Worm (Caenorhabditis elegans) whole organism, L1 larva: ENCODE data around the gene vps-11.

ENCODE experiments used
- C04F5.9 ChIP-seq: sonication (generic microtip); optimal IDR thresholded peaks from 2 replicates; lab custom pipeline; 2016; ENCODE audit warnings: missing genetic modification characterization, missing compliant biosample characterization
- C16A3.4 ChIP-seq: fragments of 150-350 bp; optimal IDR thresholded peaks from 2 replicates; lab custom pipeline; 2014; ENCODE audit warnings: missing biosample characterization, missing genetic modification characterization
- C34B4.2 ChIP-seq: sonication (generic microtip); optimal IDR thresholded peaks from 2 replicates; lab custom pipeline; 2017; ENCODE audit warnings: mild to moderate bottlenecking, missing genetic modification characterization, missing compliant biosample characterization
- F16B12.6 ChIP-seq: fragments of 150-350 bp; optimal IDR thresholded peaks from 2 replicates; lab custom pipeline; 2014; ENCODE audit warnings: missing biosample characterization, missing genetic modification characterization
- alr-1 ChIP-seq: fragments of 200-800 bp; sonication (Bioruptor generic); optimal IDR thresholded peaks from 2 replicates; lab custom pipeline; 2018; ENCODE audit warnings: borderline replicate concordance, mild to moderate bottlenecking, missing genetic modification characterization, missing compliant biosample characterization
- ama-1 ChIP-seq: fragments of 150-350 bp; optimal IDR thresholded peaks from 2 replicates; lab custom pipeline; 2014
- blmp-1 ChIP-seq: fragments of 150-350 bp; optimal IDR thresholded peaks from 2 replicates; lab custom pipeline; 2014; ENCODE audit warnings: missing biosample characterization, missing genetic modification characterization
- ceh-82 ChIP-seq, 3 experiments: fragments of 150-350 bp in 1 of 3; sonication (generic microtip) in 2 of 3; optimal IDR thresholded peaks; 2 replicates each; lab custom pipeline; 2014 to 2017; ENCODE audit warnings: missing biosample characterization in 3 of 3, missing genetic modification characterization in 3 of 3
- ces-1 ChIP-seq: fragments of 150-350 bp; optimal IDR thresholded peaks from 2 replicates; lab custom pipeline; 2014; ENCODE audit warnings: missing biosample characterization, missing genetic modification reagents, missing genetic modification characterization
- dpl-1 ChIP-seq, 3 experiments: fragments of 150-350 bp in 2 of 3; sonication (generic microtip) in 1 of 3; optimal IDR thresholded peaks; 2 replicates each; lab custom pipeline; 2014 to 2017; ENCODE audit warnings: missing biosample characterization in 3 of 3, missing genetic modification characterization in 3 of 3, missing genetic modification reagents in 3 of 3
- dsc-1 ChIP-seq: sonication (generic microtip); optimal IDR thresholded peaks from 2 replicates; lab custom pipeline; 2016; ENCODE audit warnings: mild to moderate bottlenecking, missing genetic modification characterization, missing compliant biosample characterization
- efl-1 ChIP-seq, 4 experiments: fragments of 150-350 bp; optimal IDR thresholded peaks in 3 of 4; peaks in 1 of 4; 1 replicate in 1 of 4; 2 replicates in 3 of 4; lab custom pipeline; 2014; ENCODE audit warnings: missing biosample characterization in 2 of 4, missing genetic modification characterization in 2 of 4, missing genetic modification reagents in 2 of 4
- elt-3 ChIP-seq, 6 experiments: fragments of 150-350 bp in 1 of 6; sonication (generic microtip); optimal IDR thresholded peaks; 2 replicates each; lab custom pipeline; 2017 to 2018; ENCODE audit warnings: missing biosample characterization in 6 of 6, missing genetic modification characterization in 6 of 6, inconsistent platforms in 1 of 6
- fkh-8 ChIP-seq: sonication (generic microtip); optimal IDR thresholded peaks from 2 replicates; lab custom pipeline; 2016; ENCODE audit warnings: mild to moderate bottlenecking, missing genetic modification characterization, missing compliant biosample characterization
- fos-1 ChIP-seq: fragments of 150-350 bp; optimal IDR thresholded peaks from 2 replicates; lab custom pipeline; 2014; ENCODE audit warnings: missing biosample characterization, missing genetic modification characterization
- irx-1 ChIP-seq: sonication (generic microtip); optimal IDR thresholded peaks from 2 replicates; lab custom pipeline; 2016; ENCODE audit warnings: missing genetic modification characterization, missing compliant biosample characterization
- isw-1 ChIP-seq: fragments of 200-800 bp; sonication (Bioruptor generic); IDR thresholded peaks from 2 replicates; pipeline ENCODE4 v1.3.6; 2022; ENCODE audit warnings: missing genetic modification characterization, missing compliant biosample characterization
- jun-1 ChIP-seq: fragments of 150-350 bp; optimal IDR thresholded peaks from 2 replicates; lab custom pipeline; 2014; ENCODE audit warnings: missing biosample characterization, missing genetic modification reagents, missing genetic modification characterization
- lin-14 ChIP-seq: fragments of 200-800 bp; sonication (Bioruptor generic); optimal IDR thresholded peaks from 2 replicates; lab custom pipeline; 2018; ENCODE audit warnings: mild to moderate bottlenecking, missing genetic modification characterization, moderate library complexity, missing compliant biosample characterization
- lin-15B ChIP-seq: fragments of 150-350 bp; sonication (generic microtip); optimal IDR thresholded peaks from 3 replicates; lab custom pipeline; 2014; ENCODE audit warnings: missing biosample characterization, missing genetic modification characterization
- lin-35 ChIP-seq, 2 experiments: fragments of 150-350 bp; optimal IDR thresholded peaks; 2 replicates each; lab custom pipeline; 2014; ENCODE audit warnings: missing biosample characterization in 2 of 2, missing genetic modification characterization in 2 of 2, missing genetic modification reagents in 2 of 2
- lsy-2 ChIP-seq, 2 experiments: fragments of 150-350 bp; optimal IDR thresholded peaks; 2 replicates each; lab custom pipeline; 2014; ENCODE audit warnings: missing biosample characterization in 2 of 2, missing genetic modification characterization in 2 of 2
- mdl-1 ChIP-seq, 2 experiments: fragments of 150-350 bp; optimal IDR thresholded peaks; 2 replicates each; lab custom pipeline; 2014 to 2017; ENCODE audit warnings: missing biosample characterization in 2 of 2, missing genetic modification characterization in 2 of 2, inconsistent platforms in 1 of 2
- mep-1 ChIP-seq: fragments of 150-350 bp; optimal IDR thresholded peaks from 2 replicates; lab custom pipeline; 2014; ENCODE audit warnings: missing biosample characterization, missing genetic modification characterization
- nhr-19 ChIP-seq: fragments of 200-800 bp; sonication (Bioruptor generic); conservative IDR thresholded peaks from 2 replicates; pipeline ENCODE4 v1.3.6; 2022; ENCODE audit warnings: missing genetic modification characterization, missing compliant biosample characterization
- nhr-20 ChIP-seq: sonication (generic microtip); optimal IDR thresholded peaks from 2 replicates; lab custom pipeline; 2016; ENCODE audit warnings: mild to moderate bottlenecking, missing genetic modification characterization, missing compliant biosample characterization
- nhr-47 ChIP-seq: sonication (generic microtip); optimal IDR thresholded peaks from 2 replicates; lab custom pipeline; 2016; ENCODE audit warnings: mild to moderate bottlenecking, missing genetic modification characterization, moderate library complexity, missing compliant biosample characterization
- nhr-71 ChIP-seq: sonication (generic microtip); optimal IDR thresholded peaks from 2 replicates; lab custom pipeline; 2016; ENCODE audit warnings: mild to moderate bottlenecking, missing genetic modification characterization, moderate library complexity, missing compliant biosample characterization
- nhr-76 ChIP-seq: sonication (generic microtip); optimal IDR thresholded peaks from 2 replicates; lab custom pipeline; 2017; ENCODE audit warnings: missing biosample characterization, missing genetic modification characterization
- nhr-85 ChIP-seq: sonication (generic microtip); peaks from one replicate; lab custom pipeline; 2016; ENCODE audit warnings: missing genetic modification characterization, inconsistent platforms, missing compliant biosample characterization
- pax-3 ChIP-seq: fragments of 200-800 bp; sonication (Bioruptor generic); optimal IDR thresholded peaks from 2 replicates; lab custom pipeline; 2018; ENCODE audit warnings: mild to moderate bottlenecking, missing genetic modification characterization, moderate library complexity, missing compliant biosample characterization
- rnt-1 ChIP-seq: sonication (generic microtip); optimal IDR thresholded peaks from 2 replicates; lab custom pipeline; 2016; ENCODE audit warnings: mild to moderate bottlenecking, missing genetic modification characterization, moderate library complexity, missing compliant biosample characterization
- skn-1 ChIP-seq: fragments of 150-350 bp; optimal IDR thresholded peaks from 2 replicates; lab custom pipeline; 2014; ENCODE audit warnings: missing biosample characterization, missing genetic modification characterization
- snu-23 ChIP-seq: sonication (generic microtip); optimal IDR thresholded peaks from 2 replicates; lab custom pipeline; 2016; ENCODE audit warnings: missing genetic modification characterization, missing compliant biosample characterization
- sptf-1 ChIP-seq: fragments of 150-350 bp; optimal IDR thresholded peaks from 2 replicates; lab custom pipeline; 2014; ENCODE audit warnings: missing biosample characterization, missing genetic modification characterization
- tbx-2 ChIP-seq: sonication (generic microtip); optimal IDR thresholded peaks from 2 replicates; lab custom pipeline; 2016; ENCODE audit warnings: missing genetic modification characterization, missing compliant biosample characterization
- unc-130 ChIP-seq: fragments of 150-350 bp; optimal IDR thresholded peaks from 2 replicates; lab custom pipeline; 2017; ENCODE audit warnings: missing biosample characterization, missing genetic modification characterization, inconsistent platforms
- xbp-1 ChIP-seq: sonication (generic microtip); optimal IDR thresholded peaks from 2 replicates; lab custom pipeline; 2016; ENCODE audit warnings: missing genetic modification characterization, missing compliant biosample characterization
- zag-1 ChIP-seq: fragments of 150-350 bp; optimal IDR thresholded peaks from 2 replicates; lab custom pipeline; 2014; ENCODE audit warnings: missing biosample characterization, missing genetic modification characterization
- ztf-11 ChIP-seq, 2 experiments: sonication (generic microtip); optimal IDR thresholded peaks; 2 replicates each; lab custom pipeline; 2016 to 2017; ENCODE audit warnings: missing genetic modification characterization in 2 of 2, missing biosample characterization in 1 of 2, missing compliant biosample characterization in 1 of 2
- ztf-4 ChIP-seq: fragments of 150-350 bp; optimal IDR thresholded peaks from 2 replicates; lab custom pipeline; 2014; ENCODE audit warnings: missing biosample characterization, missing genetic modification characterization

vps-11 gene

DNA sequence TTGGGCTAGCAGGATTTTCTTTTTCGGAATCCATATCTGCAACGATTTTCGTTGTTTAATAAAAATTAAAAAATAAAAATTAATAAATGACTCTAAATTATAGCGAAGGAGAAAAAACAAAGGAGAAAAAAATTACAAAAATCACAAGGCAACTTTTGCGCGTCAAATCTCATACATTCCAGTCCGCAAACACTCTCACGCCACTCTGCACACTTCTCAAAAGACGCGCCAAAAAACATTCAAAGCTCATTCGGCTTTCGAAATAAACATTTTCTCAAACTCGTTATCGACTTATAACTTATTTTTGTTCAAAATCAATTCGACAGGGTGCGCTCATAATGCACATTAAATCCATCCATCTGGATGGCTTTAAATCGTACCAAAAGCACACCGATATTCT lies 30.8 kb upstream of the vps-11 start, which contains the start of the genes R06F6.12 and mix-1 (continued):
- peak; percentile 9 for TF ChIP-seq irx-1 (tag; lab: Kevin White, UChicago)
- peak; percentile 70 for TF ChIP-seq nhr-85 (tag; lab: Kevin White, UChicago)
- TF ChIP-seq lin-15B: peak; percentile 47
- no peak for TF ChIP-seq ces-1
- TF ChIP-seq rnt-1 (tag; lab: Kevin White, UChicago): peak; percentile 80
- TF ChIP-seq C04F5.9 (tag; lab: Kevin White, UChicago): peak; percentile 78
- TF ChIP-seq nhr-19: peak; percentile 37; the same call in 1 of the 2 replicates
- peak; percentile 84 to 89 (median 89) for TF ChIP-seq dpl-1 (GFP tag; optimal IDR thresholded peaks at IDR 0.05; lab: Kevin White, UChicago)
- no peak for TF ChIP-seq ama-1
- TF ChIP-seq nhr-20 (tag; lab: Kevin White, UChicago): peak; percentile 46
- peak; percentile 49 to 60 (median 50) for TF ChIP-seq ceh-82 (tag; optimal IDR thresholded peaks at IDR 0.05; lab: Kevin White, UChicago)
- TF ChIP-seq dsc-1 (tag; lab: Kevin White, UChicago): peak; percentile 50
- peak in 1 of 6 experiments; percentile 15 for TF ChIP-seq elt-3 (tag; optimal IDR thresholded peaks at IDR 0.05; lab: Kevin White, UChicago)
- peak; percentile 47 for TF ChIP-seq xbp-1
- no peak for TF ChIP-seq C34B4.2
- TF ChIP-seq nhr-76 (tag; lab: Kevin White, UChicago): no peak
- TF ChIP-seq tbx-2 (tag; lab: Kevin White, UChicago): peak; percentile 44
- peak; percentile 75 for TF ChIP-seq nhr-47 (tag; lab: Kevin White, UChicago)
- TF ChIP-seq fos-1: peak; percentile 0
- TF ChIP-seq unc-130: peak; percentile 74

ce11 chrII:10820679-10821078 lies 27.4 kb upstream of the vps-11 start, which contains the start of gene ech-4:
Gene ech-4 (plus strand): TSS chrII:10821031.
- TF ChIP-seq lin-35 (GFP tag; optimal IDR thresholded peaks at IDR 0.05; lab: Kevin White, UChicago): peak in 1 of 2 experiments; percentile 15
- TF ChIP-seq blmp-1 (tag; lab: Kevin White, UChicago): peak; percentile 16
- TF ChIP-seq snu-23 (GFP tag; lab: Kevin White, UChicago): no peak

DNA sequence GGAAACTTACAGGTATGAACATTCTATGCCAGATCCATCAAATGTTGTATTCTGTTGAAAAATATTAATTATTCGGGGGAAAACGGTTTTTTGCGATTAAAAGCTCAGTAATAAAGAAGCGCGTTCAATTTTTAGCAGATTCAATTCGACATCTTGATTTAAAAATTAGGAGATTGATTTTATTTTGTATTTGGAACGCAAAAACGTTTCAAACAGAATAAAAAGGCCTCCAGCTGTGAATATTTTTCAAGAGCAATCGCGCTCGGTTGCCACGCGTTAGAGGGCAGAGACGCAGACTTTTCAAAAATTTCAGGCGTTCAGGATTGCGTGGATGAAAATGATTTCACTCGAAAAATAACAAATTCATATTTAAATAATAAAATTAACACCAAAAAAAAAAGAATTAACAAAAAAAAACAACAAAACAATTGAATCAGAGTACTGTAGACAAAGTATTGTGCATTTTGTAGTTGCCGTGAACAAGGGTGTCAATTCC lies 26.7 kb upstream of the vps-11 start, which contains the start of gene R06F6.8:
TSS of gene R06F6.8 (minus strand) at position 51 of the 496 bp plus-strand sequence.
- no peak for TF ChIP-seq ztf-4
- no peak for TF ChIP-seq jun-1 (tag; lab: Kevin White, UChicago)
- TF ChIP-seq nhr-47 (tag; lab: Kevin White, UChicago): no peak
- TF ChIP-seq alr-1 (tag; lab: Kevin White, UChicago): no peak
- TF ChIP-seq lin-14 (GFP tag; lab: Kevin White, UChicago): no peak
- peak in 1 of 6 experiments; percentile 22 for TF ChIP-seq elt-3 (tag; optimal IDR thresholded peaks at IDR 0.05; lab: Kevin White, UChicago)
- TF ChIP-seq sptf-1: no peak
- peak; percentile 56 to 58 for TF ChIP-seq efl-1 (optimal IDR thresholded peaks at IDR 0.05; lab: Kevin White, UChicago)
- peak; percentile 58 to 95 for TF ChIP-seq efl-1 (GFP tag; optimal IDR thresholded peaks at IDR 0.05 in 1 of 2; lab: Kevin White, UChicago)
- TF ChIP-seq lsy-2 (tag; optimal IDR thresholded peaks at IDR 0.05; lab: Kevin White, UChicago): peak in 1 of 2 experiments; percentile 59
- peak; percentile 34 to 62 for TF ChIP-seq lin-35 (GFP tag; optimal IDR thresholded peaks at IDR 0.05; lab: Kevin White, UChicago)
- TF ChIP-seq mdl-1 (tag; optimal IDR thresholded peaks at IDR 0.05; lab: Kevin White, UChicago): no peak
- no peak for TF ChIP-seq rnt-1 (tag; lab: Kevin White, UChicago)
- no peak for TF ChIP-seq pax-3 (tag; lab: Kevin White, UChicago)
- no peak for TF ChIP-seq nhr-76 (tag; lab: Kevin White, UChicago)
- peak; percentile 48 for TF ChIP-seq lin-15B
- TF ChIP-seq zag-1: no peak
- no peak for TF ChIP-seq fos-1
- TF ChIP-seq ceh-82 (tag; optimal IDR thresholded peaks at IDR 0.05; lab: Kevin White, UChicago): peak in 1 of 3 experiments; percentile 20
- TF ChIP-seq isw-1 (GFP tag; lab: Robert Waterston, UW): no peak
- no peak for TF ChIP-seq blmp-1 (tag; lab: Kevin White, UChicago)
- no peak for TF ChIP-seq C34B4.2
- TF ChIP-seq skn-1: peak; percentile 15
- TF ChIP-seq unc-130: peak; percentile 23
- peak; percentile 19 for TF ChIP-seq C16A3.4 (tag; lab: Kevin White, UChicago)
- peak; percentile 32 for TF ChIP-seq F16B12.6 (tag; lab: Kevin White, UChicago)
- TF ChIP-seq fkh-8 (tag; lab: Kevin White, UChicago): no peak
- TF ChIP-seq nhr-71 (tag; lab: Kevin White, UChicago): peak; percentile 25
- TF ChIP-seq ztf-11 (tag; optimal IDR thresholded peaks at IDR 0.05; lab: Kevin White, UChicago): no peak
- TF ChIP-seq mep-1 (tag; lab: Kevin White, UChicago): peak; percentile 59
- TF ChIP-seq dpl-1 (GFP tag; optimal IDR thresholded peaks at IDR 0.05; lab: Kevin White, UChicago): peak; percentile 33 to 70 (median 51)
